Fruit fly (Drosophila melanogaster) whole organism, embryonic: ENCODE measurements around the gene SREBP.
A peak's percentile ranks its signal among the peaks of the same experiment; 100 is the strongest.

Experiments used
- Bdp1 ChIP-seq: fragments of 200-800 bp; sonication (Bioruptor generic); optimal IDR thresholded peaks from 3 replicates; lab custom pipeline; 2016; ENCODE audit warnings: missing biosample characterization, missing genetic modification characterization
- Blimp-1 ChIP-seq: fragments of 200-800 bp; sonication (Bioruptor generic); optimal IDR thresholded peaks from 3 replicates; lab custom pipeline; 2018; ENCODE audit warnings: missing biosample characterization, missing genetic modification characterization, mild to moderate bottlenecking, moderate library complexity, missing genetic modification reagents
- CG10147 ChIP-seq: fragments of 200-800 bp; sonication (Bioruptor generic); optimal IDR thresholded peaks from 2 replicates; lab custom pipeline; 2019; ENCODE audit warnings: missing biosample characterization, mild to moderate bottlenecking, missing genetic modification characterization, moderate library complexity
- CG10209 ChIP-seq: fragments of 200-800 bp; sonication (Bioruptor generic); optimal IDR thresholded peaks from 3 replicates; lab custom pipeline; 2017; ENCODE audit warnings: missing biosample characterization, mild to moderate bottlenecking, missing genetic modification characterization, missing genetic modification reagents
- CG1024 ChIP-seq: fragments of 200-800 bp; sonication (Bioruptor generic); IDR thresholded peaks from 2 replicates; pipeline ENCODE4 v1.3.6; 2022; ENCODE audit warnings: missing biosample characterization, missing genetic modification characterization
- CG11093 ChIP-seq: fragments of 200-800 bp; sonication (Bioruptor generic); IDR thresholded peaks from 3 replicates; pipeline ENCODE4 v1.3.6; 2022; ENCODE audit warnings: missing biosample characterization, missing genetic modification characterization
- CG11247 ChIP-seq: fragments of 200-800 bp; sonication (Bioruptor generic); IDR thresholded peaks from 2 replicates; pipeline ENCODE4 v1.3.6; 2022; ENCODE audit warnings: missing biosample characterization, missing genetic modification characterization
- CG11398 ChIP-seq: fragments of 200-800 bp; sonication (Bioruptor generic); optimal IDR thresholded peaks from 2 replicates; lab custom pipeline; 2016; ENCODE audit warnings: missing biosample characterization, missing genetic modification characterization
- CG14050 ChIP-seq: fragments of 200-800 bp; sonication (Bioruptor generic); IDR thresholded peaks from 3 replicates; pipeline ENCODE4 v1.3.6; 2022; ENCODE audit warnings: missing biosample characterization, missing genetic modification characterization
- CG15479 ChIP-seq: fragments of 200-800 bp; sonication (Bioruptor generic); optimal IDR thresholded peaks from 3 replicates; lab custom pipeline; 2019; ENCODE audit warnings: missing biosample characterization, mild to moderate bottlenecking, missing genetic modification characterization, moderate library complexity
- CG1602 ChIP-seq: fragments of 200-800 bp; sonication (Bioruptor generic); optimal IDR thresholded peaks from 3 replicates; lab custom pipeline; 2016; ENCODE audit warnings: missing biosample characterization, missing genetic modification characterization
- CG16863 ChIP-seq: fragments of 200-800 bp; sonication (Bioruptor generic); optimal IDR thresholded peaks from 3 replicates; lab custom pipeline; 2016; ENCODE audit warnings: missing biosample characterization, missing genetic modification characterization
- CG18262 ChIP-seq: fragments of 200-800 bp; optimal IDR thresholded peaks from 3 replicates; lab custom pipeline; 2019; ENCODE audit warnings: missing biosample characterization, mild to moderate bottlenecking, missing genetic modification characterization, moderate library complexity
- CG30020 ChIP-seq: fragments of 200-800 bp; optimal IDR thresholded peaks from 2 replicates; lab custom pipeline; 2019; ENCODE audit warnings: missing biosample characterization, mild to moderate bottlenecking, missing genetic modification characterization, moderate library complexity
- CG32532 ChIP-seq: fragments of 200-800 bp; sonication (Bioruptor generic); IDR thresholded peaks from 2 replicates; pipeline ENCODE4 v1.3.6; 2022; ENCODE audit warnings: missing biosample characterization, missing genetic modification characterization
- CG33213 ChIP-seq: fragments of 200-800 bp; sonication (Bioruptor generic); optimal IDR thresholded peaks from 3 replicates; lab custom pipeline; 2016; ENCODE audit warnings: missing biosample characterization, missing genetic modification characterization
- CG6791 ChIP-seq: fragments of 200-800 bp; sonication (Bioruptor generic); IDR thresholded peaks from 3 replicates; pipeline ENCODE4 v1.3.6; 2022; ENCODE audit warnings: missing biosample characterization, missing genetic modification characterization; ENCODE audit not compliant: partially characterized antibody
- CG7839 ChIP-seq: fragments of 200-800 bp; sonication (Bioruptor generic); optimal IDR thresholded peaks from 3 replicates; lab custom pipeline; 2018; ENCODE audit warnings: missing biosample characterization, mild to moderate bottlenecking, missing genetic modification characterization, moderate library complexity
- CG7963 ChIP-seq: fragments of 200-800 bp; sonication (Bioruptor generic); IDR thresholded peaks from 3 replicates; pipeline ENCODE4 v1.3.6; 2022; ENCODE audit warnings: missing biosample characterization, missing genetic modification characterization; ENCODE audit not compliant: partially characterized antibody
- CG8478 ChIP-seq: fragments of >200 bp; optimal IDR thresholded peaks from 2 replicates; lab custom pipeline; 2018
- Dbx ChIP-seq: fragments of 200-800 bp; sonication (Bioruptor generic); IDR thresholded peaks from 3 replicates; pipeline ENCODE4 v1.3.6; 2022; ENCODE audit warnings: missing biosample characterization, missing genetic modification characterization
- Dip3 ChIP-seq: fragments of 200-800 bp; sonication (Bioruptor generic); optimal IDR thresholded peaks from 3 replicates; lab custom pipeline; 2016; ENCODE audit warnings: missing biosample characterization, missing genetic modification characterization
- Dref ChIP-seq: fragments of 200-800 bp; sonication (Bioruptor generic); IDR thresholded peaks from 2 replicates; pipeline ENCODE4 v1.3.6; 2022; ENCODE audit warnings: missing biosample characterization, missing genetic modification characterization
- Ets65A ChIP-seq: fragments of 200-800 bp; sonication (Bioruptor generic); peaks from one replicate; lab custom pipeline; 2016; ENCODE audit warnings: missing biosample characterization, missing genetic modification characterization
- HHEX ChIP-seq: fragments of 200-800 bp; sonication (Bioruptor generic); optimal IDR thresholded peaks from 3 replicates; lab custom pipeline; 2017; ENCODE audit warnings: missing biosample characterization, mild to moderate bottlenecking, missing genetic modification characterization, missing genetic modification reagents
- HLH3B ChIP-seq: fragments of 200-800 bp; sonication (Bioruptor generic); IDR thresholded peaks from 2 replicates; pipeline ENCODE4 v1.3.6; 2022; ENCODE audit warnings: missing biosample characterization, missing genetic modification characterization
- Neu2 ChIP-seq: fragments of 200-800 bp; sonication (Bioruptor generic); optimal IDR thresholded peaks from 3 replicates; lab custom pipeline; 2016; ENCODE audit warnings: missing biosample characterization, missing genetic modification characterization, borderline replicate concordance
- Nf-YB ChIP-seq: fragments of 200-800 bp; sonication (Bioruptor generic); optimal IDR thresholded peaks from 3 replicates; lab custom pipeline; 2019; ENCODE audit warnings: missing biosample characterization, mild to moderate bottlenecking, missing genetic modification characterization, moderate library complexity
- TFAM ChIP-seq: fragments of 200-800 bp; sonication (Bioruptor generic); optimal IDR thresholded peaks from 2 replicates; lab custom pipeline; 2017; ENCODE audit warnings: missing biosample characterization, missing genetic modification characterization, inconsistent platforms
- YL-1 ChIP-seq: fragments of 200-800 bp; sonication (Bioruptor generic); optimal IDR thresholded peaks from 3 replicates; lab custom pipeline; 2017; ENCODE audit warnings: missing biosample characterization, mild to moderate bottlenecking, missing genetic modification characterization
- ase ChIP-seq: fragments of 200-800 bp; sonication (Bioruptor generic); IDR thresholded peaks from 3 replicates; pipeline ENCODE4 v1.3.6; 2022; ENCODE audit warnings: missing biosample characterization, missing genetic modification characterization
- ash1 ChIP-seq: fragments of 200-800 bp; sonication (Bioruptor generic); optimal IDR thresholded peaks from 2 replicates; lab custom pipeline; 2018; ENCODE audit warnings: missing biosample characterization, mild to moderate bottlenecking, missing genetic modification characterization
- caup ChIP-seq: fragments of 200-800 bp; sonication (Bioruptor generic); optimal IDR thresholded peaks from 3 replicates; lab custom pipeline; 2017; ENCODE audit warnings: missing biosample characterization, mild to moderate bottlenecking, missing genetic modification characterization, moderate library complexity; ENCODE audit not compliant: severe bottlenecking
- chif ChIP-seq, 2 experiments: fragments of 200-800 bp; sonication (Bioruptor generic); optimal IDR thresholded peaks; 3 replicates each; lab custom pipeline; 2016; ENCODE audit warnings: missing biosample characterization in 2 of 2, missing genetic modification characterization in 2 of 2
- chinmo ChIP-seq: fragments of 200-800 bp; sonication (Bioruptor generic); IDR thresholded peaks from 4 replicates; pipeline ENCODE4 v1.3.6; 2022; ENCODE audit warnings: missing biosample characterization, missing genetic modification characterization; ENCODE audit not compliant: partially characterized antibody
- cwo ChIP-seq: fragments of 200-800 bp; sonication (Bioruptor generic); optimal IDR thresholded peaks from 3 replicates; lab custom pipeline; 2017; ENCODE audit warnings: missing biosample characterization, missing genetic modification characterization, mild to moderate bottlenecking, moderate library complexity, missing genetic modification reagents
- dati ChIP-seq: fragments of 200-800 bp; sonication (Bioruptor generic); IDR thresholded peaks from 2 replicates; pipeline ENCODE4 v1.3.6; 2022; ENCODE audit warnings: missing biosample characterization, missing genetic modification characterization
- emc ChIP-seq: fragments of 200-800 bp; sonication (Bioruptor generic); optimal IDR thresholded peaks from 2 replicates; lab custom pipeline; 2016; ENCODE audit warnings: missing biosample characterization, missing genetic modification characterization
- h ChIP-seq: fragments of >200 bp; optimal IDR thresholded peaks from 2 replicates; lab custom pipeline; 2017
- jing ChIP-seq: fragments of 200-800 bp; sonication (Bioruptor generic); optimal IDR thresholded peaks from 2 replicates; lab custom pipeline; 2018; ENCODE audit warnings: missing biosample characterization, mild to moderate bottlenecking, missing genetic modification characterization
- ken ChIP-seq: fragments of 200-800 bp; sonication (Bioruptor generic); IDR thresholded peaks from 3 replicates; pipeline ENCODE4 v1.3.6; 2022; ENCODE audit warnings: missing biosample characterization, missing genetic modification characterization
- klu ChIP-seq: fragments of 200-800 bp; sonication (Bioruptor generic); IDR thresholded peaks from 2 replicates; pipeline ENCODE4 v1.3.6; 2022; ENCODE audit warnings: missing biosample characterization, missing genetic modification characterization
- phol ChIP-seq: fragments of 200-800 bp; sonication (Bioruptor generic); optimal IDR thresholded peaks from 3 replicates; lab custom pipeline; 2018; ENCODE audit warnings: missing biosample characterization, mild to moderate bottlenecking, missing genetic modification characterization, moderate library complexity
- pros ChIP-seq: fragments of 200-800 bp; sonication (Bioruptor generic); optimal IDR thresholded peaks from 3 replicates; lab custom pipeline; 2019; ENCODE audit warnings: missing biosample characterization, mild to moderate bottlenecking, missing genetic modification characterization, moderate library complexity
- schlank ChIP-seq: fragments of 200-800 bp; sonication (Bioruptor generic); optimal IDR thresholded peaks from 2 replicates; lab custom pipeline; 2018; ENCODE audit warnings: missing biosample characterization, mild to moderate bottlenecking, missing genetic modification characterization
- seq ChIP-seq: fragments of 200-800 bp; sonication (Bioruptor generic); IDR thresholded peaks from 2 replicates; pipeline ENCODE4 v1.3.6; 2022; ENCODE audit warnings: missing biosample characterization, missing genetic modification characterization
- sim ChIP-seq: fragments of 200-800 bp; sonication (Bioruptor generic); IDR thresholded peaks from 2 replicates; pipeline ENCODE4 v1.3.6; 2022; ENCODE audit warnings: missing biosample characterization, missing genetic modification characterization
- ttk ChIP-seq: fragments of 200-800 bp; sonication (Bioruptor generic); IDR thresholded peaks from 2 replicates; pipeline ENCODE4 v2.1.2; 2022; ENCODE audit warnings: missing biosample characterization, missing genetic modification characterization
- vnd ChIP-seq: fragments of 200-800 bp; sonication (Bioruptor generic); IDR thresholded peaks from 3 replicates; pipeline ENCODE4 v1.3.6; 2022; ENCODE audit warnings: missing biosample characterization, missing genetic modification characterization; ENCODE audit not compliant: partially characterized antibody
- vvl ChIP-seq: fragments of 200-800 bp; sonication (Bioruptor generic); IDR thresholded peaks from 2 replicates; pipeline ENCODE4 v1.3.6; 2022; ENCODE audit warnings: missing biosample characterization, missing genetic modification characterization

The SREBP gene

DNA sequence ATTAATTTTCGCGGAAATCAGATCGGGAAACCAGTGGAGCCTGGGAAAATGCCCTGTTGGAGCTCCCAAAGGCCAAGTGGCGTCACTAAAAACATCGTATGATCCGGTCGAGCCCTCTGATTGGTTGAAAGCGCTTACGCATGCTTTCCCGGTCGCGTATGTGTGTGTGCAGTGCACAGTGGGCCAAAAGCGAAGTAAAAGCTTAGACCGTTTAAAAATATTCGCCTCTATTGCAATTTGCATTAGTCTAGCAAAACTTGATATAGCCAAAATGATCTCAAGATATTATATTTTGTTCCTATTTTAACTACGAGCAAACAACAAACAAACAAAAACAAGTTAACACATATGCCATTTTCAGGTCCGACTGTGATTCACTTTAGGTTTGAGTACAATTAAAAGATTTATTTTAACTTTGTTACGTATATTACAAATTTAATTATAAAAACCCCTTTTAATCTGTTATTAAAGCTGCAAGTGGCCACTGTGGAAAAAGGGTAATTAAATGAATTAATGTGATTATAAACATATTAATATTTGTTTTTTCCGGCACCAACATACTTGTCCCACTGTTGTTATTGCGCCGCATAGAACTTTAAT is 568 bp downstream of the SREBP start (continued):
- TF ChIP-seq CG11093 (GFP tag; lab: Robert Waterston, UW) (0 out of 3 replicates have a peak, but pooled peaks have one; percentile 43), dati (GFP tag; lab: Robert Waterston, UW) (no peak), chif (GFP tag; optimal IDR thresholded peaks at IDR 0.05; lab: Kevin White, UChicago) (peak; percentile 69 to 74), CG14050 (GFP tag; lab: Robert Waterston, UW) (peak; percentile 35; the same call in 2 of the 3 replicates), ttk (GFP tag; lab: Robert Waterston, UW) (no peak; the same call in 1 of the 2 replicates), TFAM (GFP tag; lab: Kevin White, UChicago) (peak; percentile 32), pros (GFP tag; lab: Kevin White, UChicago) (peak; percentile 51), CG33213 (peak; percentile 45), CG7963 (peak; percentile 35; the same call in 1 of the 3 replicates), h (lab: Kevin White, UChicago) (no peak), Neu2 (peak; percentile 33), CG18262 (peak; percentile 91), vnd (peak; percentile 52; the same call in 1 of the 3 replicates), CG32532 (GFP tag; lab: Robert Waterston, UW) (peak; percentile 83), cwo (GFP tag; lab: Kevin White, UChicago) (peak; percentile 88), CG7839 (tag; lab: Kevin White, UChicago) (peak; percentile 91), Bdp1 (GFP tag; lab: Kevin White, UChicago) (peak; percentile 59), schlank (peak; percentile 75), caup (peak; percentile 91), YL-1 (GFP tag; lab: Kevin White, UChicago) (peak; percentile 68), CG6791 (GFP tag; lab: Robert Waterston, UW) (no peak; the same call in 2 of the 3 replicates), seq (GFP tag; lab: Robert Waterston, UW) (peak; percentile 76), sim (GFP tag; lab: Robert Waterston, UW) (peak; percentile 56; the same call in 1 of the 2 replicates), HHEX (GFP tag; lab: Kevin White, UChicago) (peak; percentile 86), Dbx (GFP tag; lab: Robert Waterston, UW) (peak; percentile 78), CG1024 (GFP tag; lab: Robert Waterston, UW) (no peak), CG1602 (GFP tag; lab: Kevin White, UChicago) (peak; percentile 73), klu (GFP tag; lab: Robert Waterston, UW) (peak; percentile 56; the same call in 1 of the 2 replicates), jing (GFP tag; lab: Kevin White, UChicago) (peak; percentile 67), chinmo (GFP tag; lab: Robert Waterston, UW) (peak; percentile 67; the same call in 1 of the 4 replicates), ash1 (GFP tag; lab: Kevin White, UChicago) (no peak), Nf-YB (GFP tag; lab: Kevin White, UChicago) (peak; percentile 96), CG10147 (GFP tag; lab: Kevin White, UChicago) (peak; percentile 87), Dip3 (GFP tag; lab: Kevin White, UChicago) (peak; percentile 63), ase (GFP tag; lab: Robert Waterston, UW) (0 out of 3 replicates have a peak, but pooled peaks have one; percentile 11), phol (peak; percentile 83), CG11247 (peak; percentile 57), CG11398 (peak; percentile 27), HLH3B (peak; percentile 63), CG10209 (peak; percentile 88), CG15479 (GFP tag; lab: Kevin White, UChicago) (no peak), CG16863 (peak; percentile 79), CG30020 (tag; lab: Kevin White, UChicago) (peak; percentile 41), CG8478 (no peak), vvl (GFP tag; lab: Robert Waterston, UW) (peak; percentile 87), emc (peak; percentile 36), Blimp-1 (GFP tag; lab: Kevin White, UChicago) (peak; percentile 74), Ets65A (GFP tag; lab: Kevin White, UChicago) (peak; percentile 96), Dref (GFP tag; lab: Robert Waterston, UW) (no peak; the same call in 1 of the 2 replicates), ken (GFP tag; lab: Robert Waterston, UW) (peak; percentile 60)
